Fruit fly (Drosophila melanogaster) whole organism, embryonic: ENCODE data around the gene RpS17.

ENCODE experiments used
- Aef1 ChIP-seq: fragments of 200-800 bp; sonication (Bioruptor generic); IDR thresholded peaks from 3 replicates; pipeline ENCODE4 v1.3.6; 2022; ENCODE audit warnings: missing biosample characterization, missing genetic modification characterization
- CG10462 ChIP-seq: fragments of 200-800 bp; sonication (Bioruptor generic); optimal IDR thresholded peaks from 2 replicates; lab custom pipeline; 2016; ENCODE audit warnings: missing biosample characterization, missing genetic modification characterization
- CG14441 ChIP-seq: fragments of 200-800 bp; sonication (Bioruptor generic); IDR thresholded peaks from 2 replicates; pipeline ENCODE4 v1.3.6; 2022; ENCODE audit warnings: missing biosample characterization, missing genetic modification characterization
- CG14965 ChIP-seq: fragments of 200-800 bp; sonication (Bioruptor generic); optimal IDR thresholded peaks from 2 replicates; lab custom pipeline; 2016; ENCODE audit warnings: missing biosample characterization, missing genetic modification characterization, borderline replicate concordance
- CG1529 ChIP-seq: fragments of 200-800 bp; sonication (Bioruptor generic); optimal IDR thresholded peaks from 3 replicates; lab custom pipeline; 2018; ENCODE audit warnings: missing biosample characterization, missing genetic modification characterization
- CG17912 ChIP-seq: fragments of 200-800 bp; sonication (Bioruptor generic); optimal IDR thresholded peaks from 2 replicates; lab custom pipeline; 2018; ENCODE audit warnings: missing biosample characterization, mild to moderate bottlenecking, missing genetic modification characterization
- CG18619 ChIP-seq: fragments of 200-800 bp; sonication (Bioruptor generic); optimal IDR thresholded peaks from 3 replicates; lab custom pipeline; 2017; ENCODE audit warnings: missing biosample characterization, mild to moderate bottlenecking, missing genetic modification characterization
- CG2129 ChIP-seq: fragments of 200-800 bp; sonication (Bioruptor generic); IDR thresholded peaks from 2 replicates; pipeline ENCODE4 v1.3.6; 2022; ENCODE audit warnings: missing biosample characterization, missing genetic modification characterization; ENCODE audit not compliant: partially characterized antibody
- CG2712 ChIP-seq: fragments of 200-800 bp; optimal IDR thresholded peaks from 3 replicates; lab custom pipeline; 2019; ENCODE audit warnings: missing biosample characterization, mild to moderate bottlenecking, missing genetic modification characterization, moderate library complexity
- CG31224 ChIP-seq: fragments of 200-800 bp; sonication (Bioruptor generic); IDR thresholded peaks from 2 replicates; pipeline ENCODE4 v1.3.6; 2022; ENCODE audit warnings: missing biosample characterization, missing genetic modification characterization
- CG4854 ChIP-seq: fragments of 200-800 bp; sonication (Bioruptor generic); optimal IDR thresholded peaks from 2 replicates; lab custom pipeline; 2016; ENCODE audit warnings: missing biosample characterization, missing genetic modification characterization, inconsistent platforms
- CG5953 ChIP-seq: fragments of 200-800 bp; sonication (Bioruptor generic); IDR thresholded peaks from 2 replicates; pipeline ENCODE4 v1.3.6; 2022; ENCODE audit warnings: missing biosample characterization, missing genetic modification characterization
- CG7357 ChIP-seq: fragments of 200-800 bp; sonication (Bioruptor generic); IDR thresholded peaks from 3 replicates; pipeline ENCODE4 v1.3.6; 2022; ENCODE audit warnings: missing biosample characterization, missing genetic modification characterization
- CG9797 ChIP-seq: fragments of 200-800 bp; sonication (Bioruptor generic); optimal IDR thresholded peaks from 3 replicates; lab custom pipeline; 2018; ENCODE audit warnings: missing biosample characterization, mild to moderate bottlenecking, missing genetic modification characterization
- Dip3 ChIP-seq: fragments of 200-800 bp; sonication (Bioruptor generic); optimal IDR thresholded peaks from 3 replicates; lab custom pipeline; 2016; ENCODE audit warnings: missing biosample characterization, missing genetic modification characterization
- Doc2 ChIP-seq: fragments of 200-800 bp; sonication (Bioruptor generic); IDR thresholded peaks from 2 replicates; pipeline ENCODE4 v1.3.6; 2022; ENCODE audit warnings: missing biosample characterization, missing genetic modification characterization
- E2f1 ChIP-seq: fragments of 200-800 bp; sonication (Bioruptor generic); IDR thresholded peaks from 2 replicates; pipeline ENCODE4 v1.3.6; 2022; ENCODE audit warnings: missing biosample characterization, missing genetic modification characterization
- Gug ChIP-seq: fragments of 200-800 bp; sonication (Bioruptor generic); IDR thresholded peaks from 4 replicates; pipeline ENCODE4 v1.3.6; 2022; ENCODE audit warnings: missing biosample characterization, missing genetic modification characterization
- H15 ChIP-seq: fragments of 200-800 bp; sonication (Bioruptor generic); IDR thresholded peaks from 3 replicates; pipeline ENCODE4 v1.3.6; 2022; ENCODE audit warnings: missing biosample characterization, missing genetic modification characterization
- HHEX ChIP-seq: fragments of 200-800 bp; sonication (Bioruptor generic); optimal IDR thresholded peaks from 3 replicates; lab custom pipeline; 2017; ENCODE audit warnings: missing biosample characterization, mild to moderate bottlenecking, missing genetic modification characterization, missing genetic modification reagents
- Hand ChIP-seq: fragments of 200-800 bp; sonication (Bioruptor generic); optimal IDR thresholded peaks from 2 replicates; lab custom pipeline; 2017; ENCODE audit warnings: mild to moderate bottlenecking, missing biosample characterization, missing genetic modification reagents, missing genetic modification characterization
- Hmx ChIP-seq: fragments of 200-800 bp; sonication (Bioruptor generic); optimal IDR thresholded peaks from 2 replicates; lab custom pipeline; 2016; ENCODE audit warnings: missing biosample characterization, missing genetic modification characterization
- Kr ChIP-seq: fragments of 200-800 bp; sonication (Bioruptor generic); optimal IDR thresholded peaks from 2 replicates; lab custom pipeline; 2017; ENCODE audit warnings: missing biosample characterization, mild to moderate bottlenecking, missing genetic modification characterization
- Lim3 ChIP-seq: fragments of 200-800 bp; sonication (Bioruptor generic); IDR thresholded peaks from 2 replicates; pipeline ENCODE4 v1.3.6; 2022; ENCODE audit warnings: missing biosample characterization, missing genetic modification characterization
- MTF-1 ChIP-seq: fragments of 200-800 bp; sonication (Bioruptor generic); optimal IDR thresholded peaks from 2 replicates; lab custom pipeline; 2018; ENCODE audit warnings: missing biosample characterization, mild to moderate bottlenecking, missing genetic modification characterization, borderline replicate concordance
- Max ChIP-seq: fragments of 200-800 bp; sonication (Bioruptor generic); optimal IDR thresholded peaks from 2 replicates; lab custom pipeline; 2016; ENCODE audit warnings: missing biosample characterization, mild to moderate bottlenecking, missing genetic modification characterization
- Myb ChIP-seq: fragments of 200-800 bp; sonication (Bioruptor generic); optimal IDR thresholded peaks from 2 replicates; lab custom pipeline; 2016; ENCODE audit warnings: missing biosample characterization, missing genetic modification characterization
- NK7.1 ChIP-seq: fragments of 200-800 bp; sonication (Bioruptor generic); optimal IDR thresholded peaks from 3 replicates; lab custom pipeline; 2016; ENCODE audit warnings: missing biosample characterization, missing genetic modification characterization
- Nf-YA ChIP-seq: fragments of 200-800 bp; sonication (Bioruptor generic); IDR thresholded peaks from 2 replicates; pipeline ENCODE4 v1.3.6; 2022; ENCODE audit warnings: missing biosample characterization, missing genetic modification characterization
- Pdp1 ChIP-seq, 2 experiments: fragments of 200-800 bp; sonication (Bioruptor generic); optimal IDR thresholded peaks; 3 replicates each; lab custom pipeline; 2016; ENCODE audit warnings: missing biosample characterization in 2 of 2, missing genetic modification characterization in 2 of 2, mild to moderate bottlenecking in 1 of 2, moderate library complexity in 1 of 2
- Rx ChIP-seq: fragments of 200-800 bp; sonication (Bioruptor generic); IDR thresholded peaks from 2 replicates; pipeline ENCODE4 v1.3.6; 2022; ENCODE audit warnings: missing biosample characterization, missing genetic modification characterization
- Sox102F ChIP-seq: fragments of 200-800 bp; sonication (Bioruptor generic); optimal IDR thresholded peaks from 2 replicates; lab custom pipeline; 2018; ENCODE audit warnings: missing biosample characterization, mild to moderate bottlenecking, missing genetic modification characterization, moderate library complexity
- Sry-δ ChIP-seq: fragments of 200-800 bp; sonication (Bioruptor generic); optimal IDR thresholded peaks from 2 replicates; lab custom pipeline; 2016; ENCODE audit warnings: missing biosample characterization, missing genetic modification characterization
- Taf1 ChIP-seq: fragments of 200-800 bp; sonication (Bioruptor generic); IDR thresholded peaks from 2 replicates; pipeline ENCODE4 v1.3.6; 2022; ENCODE audit warnings: missing biosample characterization, missing genetic modification characterization
- Trl ChIP-seq, 3 experiments: fragments of >200 bp in 2 of 3; fragments of 200-800 bp in 1 of 3; sonication (Bioruptor generic) in 1 of 3; optimal IDR thresholded peaks; 2 replicates in 1 of 3; 3 replicates in 2 of 3; lab custom pipeline; 2016 to 2017; ENCODE audit warnings: missing biosample characterization in 1 of 3, missing genetic modification characterization in 1 of 3
- Usf ChIP-seq: fragments of 200-800 bp; sonication (Bioruptor generic); optimal IDR thresholded peaks from 2 replicates; lab custom pipeline; 2017; ENCODE audit warnings: missing genotype, missing biosample characterization, missing genetic modification characterization
- ash1 ChIP-seq: fragments of 200-800 bp; sonication (Bioruptor generic); optimal IDR thresholded peaks from 2 replicates; lab custom pipeline; 2018; ENCODE audit warnings: missing biosample characterization, mild to moderate bottlenecking, missing genetic modification characterization
- bcd ChIP-seq: fragments of 200-800 bp; sonication (Bioruptor generic); optimal IDR thresholded peaks from 2 replicates; lab custom pipeline; 2017; ENCODE audit warnings: missing biosample characterization, mild to moderate bottlenecking, missing genetic modification characterization
- da ChIP-seq: fragments of 200-800 bp; sonication (Bioruptor generic); optimal IDR thresholded peaks from 2 replicates; lab custom pipeline; 2016; ENCODE audit warnings: missing biosample characterization, missing genetic modification characterization
- disco-r ChIP-seq: fragments of 200-800 bp; sonication (Bioruptor generic); optimal IDR thresholded peaks from 2 replicates; lab custom pipeline; 2016; ENCODE audit warnings: missing biosample characterization, missing genetic modification characterization
- gcm2 ChIP-seq: fragments of 200-800 bp; sonication (Bioruptor generic); optimal IDR thresholded peaks from 2 replicates; lab custom pipeline; 2016; ENCODE audit warnings: missing biosample characterization, missing genetic modification characterization
- h ChIP-seq: fragments of >200 bp; optimal IDR thresholded peaks from 2 replicates; lab custom pipeline; 2017
- ind ChIP-seq: fragments of 200-800 bp; sonication (Bioruptor generic); optimal IDR thresholded peaks from 3 replicates; lab custom pipeline; 2016; ENCODE audit warnings: missing biosample characterization, missing genetic modification characterization
- inv ChIP-seq: fragments of 200-800 bp; sonication (Bioruptor generic); IDR thresholded peaks from 2 replicates; pipeline ENCODE4 v1.3.6; 2022; ENCODE audit warnings: missing biosample characterization, missing genetic modification characterization; ENCODE audit not compliant: partially characterized antibody
- luna ChIP-seq: fragments of 200-800 bp; sonication (Bioruptor generic); optimal IDR thresholded peaks from 2 replicates; lab custom pipeline; 2016; ENCODE audit warnings: missing biosample characterization, missing genetic modification characterization
- odd ChIP-seq: fragments of 200-800 bp; sonication (Bioruptor generic); optimal IDR thresholded peaks from 2 replicates; lab custom pipeline; 2017; ENCODE audit warnings: missing biosample characterization, mild to moderate bottlenecking, missing genetic modification characterization
- pum ChIP-seq: fragments of 200-800 bp; sonication (Bioruptor generic); optimal IDR thresholded peaks from 2 replicates; lab custom pipeline; 2016; ENCODE audit warnings: missing biosample characterization, missing genetic modification characterization
- tna ChIP-seq: fragments of 200-800 bp; sonication (Bioruptor generic); IDR thresholded peaks from 2 replicates; pipeline ENCODE4 v1.3.6; 2022; ENCODE audit warnings: missing biosample characterization, missing genetic modification characterization; ENCODE audit not compliant: partially characterized antibody
- ttk ChIP-seq: fragments of 200-800 bp; sonication (Bioruptor generic); IDR thresholded peaks from 2 replicates; pipeline ENCODE4 v2.1.2; 2022; ENCODE audit warnings: missing biosample characterization, missing genetic modification characterization
- z ChIP-seq: fragments of 200-800 bp; sonication (Bioruptor generic); IDR thresholded peaks from 3 replicates; pipeline ENCODE4 v1.3.6; 2022; ENCODE audit warnings: missing biosample characterization, missing genetic modification characterization

The RpS17 gene

DNA sequence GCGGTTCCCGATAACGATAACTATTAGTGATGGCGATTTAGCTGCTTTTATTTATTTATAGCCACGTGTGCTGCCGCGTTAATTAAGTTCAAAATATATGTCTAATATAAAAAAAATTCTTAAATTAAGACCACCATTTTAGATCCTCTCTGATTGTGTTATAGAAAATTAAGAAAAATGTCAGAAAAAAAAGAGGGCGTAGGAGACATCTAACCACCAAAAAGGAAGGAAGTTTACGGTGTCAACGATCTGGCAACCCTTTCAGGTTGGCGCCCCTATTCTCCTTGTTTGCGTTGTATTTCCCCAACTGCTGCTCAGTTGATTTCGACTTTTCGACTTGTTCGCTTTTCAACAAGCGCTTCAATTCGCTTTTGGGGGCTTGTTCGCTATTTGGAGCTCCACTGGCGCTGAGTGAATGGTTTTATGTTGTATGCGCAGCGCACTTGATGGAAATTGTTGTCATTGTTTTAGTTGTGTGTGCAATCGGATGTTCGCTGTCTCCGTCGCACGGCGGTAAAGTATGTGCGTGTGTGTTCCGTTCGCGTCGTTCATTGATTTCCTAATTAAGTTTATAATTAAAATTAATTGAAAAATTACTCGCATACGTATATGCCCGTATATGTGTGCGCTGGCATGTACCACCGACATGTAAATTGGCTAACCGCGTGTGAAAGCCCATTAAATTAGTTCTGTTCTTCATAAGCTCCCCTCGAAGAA is 31.3 kb upstream of the RpS17 start, which contains the start of the genes CG3434 and CG44838 (continued):
- peak; percentile 44 for TF ChIP-seq odd (GFP tag; lab: Kevin White, UChicago)
- TF ChIP-seq CG2712 (tag; lab: Kevin White, UChicago) = peak; percentile 86
- TF ChIP-seq Lim3 (GFP tag; lab: Robert Waterston, UW) = no peak
- TF ChIP-seq Kr (GFP tag; lab: Kevin White, UChicago) = no peak
- TF ChIP-seq da = no peak
- TF ChIP-seq CG9797 (GFP tag; lab: Kevin White, UChicago) = peak; percentile 25
- peak; percentile 57 for TF ChIP-seq Usf (GFP tag; lab: Kevin White, UChicago)
- no peak for TF ChIP-seq disco-r (GFP tag; lab: Kevin White, UChicago)
- TF ChIP-seq h (lab: Kevin White, UChicago) = no peak
- TF ChIP-seq Nf-YA = peak; percentile 42; the same call in 1 of the 2 replicates
- TF ChIP-seq CG4854 (GFP tag; lab: Kevin White, UChicago) = peak; percentile 48
- peak; percentile 70 for TF ChIP-seq ttk
- 0 out of 2 replicates have a peak, but pooled peaks have one; percentile 33 for TF ChIP-seq Taf1 (GFP tag; lab: Robert Waterston, UW)
- peak; percentile 78 for TF ChIP-seq bcd
- peak; percentile 60 for TF ChIP-seq Myb
- TF ChIP-seq z (GFP tag; lab: Robert Waterston, UW) = no peak
- TF ChIP-seq CG14965 (GFP tag; lab: Kevin White, UChicago) = no peak
- peak; percentile 66 for TF ChIP-seq Hand (GFP tag; lab: Kevin White, UChicago)
- peak; percentile 57 for TF ChIP-seq Aef1 (GFP tag; lab: Robert Waterston, UW)
- peak; percentile 44; the same call in 1 of the 3 replicates for TF ChIP-seq CG7357
- no peak for TF ChIP-seq CG2129
- peak; percentile 76 for TF ChIP-seq CG14441
- peak; percentile 45 for TF ChIP-seq CG1529 (GFP tag; lab: Kevin White, UChicago)
- no peak for TF ChIP-seq Doc2 (GFP tag; lab: Robert Waterston, UW)
- TF ChIP-seq Trl (optimal IDR thresholded peaks at IDR 0.05; lab: Kevin White, UChicago) = no peak
- peak; percentile 53 for TF ChIP-seq Trl (GFP tag; optimal IDR thresholded peaks at IDR 0.05; lab: Kevin White, UChicago)
- TF ChIP-seq tna (GFP tag; lab: Robert Waterston, UW) = no peak
- peak; percentile 55 for TF ChIP-seq Gug
- peak; percentile 26 for TF ChIP-seq Hmx
- TF ChIP-seq Pdp1 (GFP tag; optimal IDR thresholded peaks at IDR 0.05; lab: Kevin White, UChicago) = peak; percentile 57 to 65
- TF ChIP-seq Sry-δ (GFP tag; lab: Kevin White, UChicago) = peak; percentile 61
- no peak for TF ChIP-seq CG5953 (GFP tag; lab: Robert Waterston, UW)
- peak; percentile 73 for TF ChIP-seq E2f1 (GFP tag; lab: Robert Waterston, UW)
- peak; percentile 73 for TF ChIP-seq pum (GFP tag; lab: Kevin White, UChicago)
- TF ChIP-seq CG31224 (GFP tag; lab: Robert Waterston, UW) = no peak; the same call in 1 of the 2 replicates
- TF ChIP-seq Rx (GFP tag; lab: Robert Waterston, UW) = peak; percentile 53; the same call in 1 of the 2 replicates
- no peak for TF ChIP-seq ash1 (GFP tag; lab: Kevin White, UChicago)
- peak; percentile 36 for TF ChIP-seq MTF-1 (GFP tag; lab: Kevin White, UChicago)
- peak; percentile 88 for TF ChIP-seq Max (GFP tag; lab: Kevin White, UChicago)
- TF ChIP-seq HHEX (GFP tag; lab: Kevin White, UChicago) = peak; percentile 62
- peak; percentile 77 for TF ChIP-seq gcm2 (GFP tag; lab: Kevin White, UChicago)
- TF ChIP-seq CG17912 (GFP tag; lab: Kevin White, UChicago) = peak; percentile 3
- peak; percentile 28 for TF ChIP-seq luna (GFP tag; lab: Kevin White, UChicago)
- TF ChIP-seq CG18619 (GFP tag; lab: Kevin White, UChicago) = peak; percentile 76
- TF ChIP-seq NK7.1 = peak; percentile 51
- no peak for TF ChIP-seq inv
- TF ChIP-seq Sox102F (GFP tag; lab: Kevin White, UChicago) = peak; percentile 79
- TF ChIP-seq Dip3 (GFP tag; lab: Kevin White, UChicago) = peak; percentile 48
- peak; percentile 73 for TF ChIP-seq CG10462
- TF ChIP-seq H15 = peak; percentile 74; the same call in 2 of the 3 replicates
- peak; percentile 81 for TF ChIP-seq ind (GFP tag; lab: Kevin White, UChicago)
